Worm (Caenorhabditis elegans): Measurements from ENCODE around the gene T21H3.1.

Gene T21H3.1

ce11 chrV:1155914-1156313 lies 20.6 kb upstream of the T21H3.1 start, which contains the start of gene cmd-1 (continued):
- TF ChIP-seq lin-13 (GFP tag; optimal IDR thresholded peaks at IDR 0.05) (no peak), mdl-1 (tag; optimal IDR thresholded peaks at IDR 0.05) (no peak), skn-1 (tag; optimal IDR thresholded peaks at IDR 0.05) (no peak), nhr-28 (tag; optimal IDR thresholded peaks at IDR 0.05) (no peak), egl-27 (tag; optimal IDR thresholded peaks at IDR 0.05) (no peak), isw-1 (GFP tag; IDR thresholded peaks at IDR 0.05) (no peak), vab-15 (tag; optimal IDR thresholded peaks at IDR 0.05) (no peak), C16A3.4 (tag; optimal IDR thresholded peaks at IDR 0.05) (no peak), unc-130 (tag; optimal IDR thresholded peaks at IDR 0.05) (no peak), sup-37 (GFP tag; optimal IDR thresholded peaks at IDR 0.05) (no peak), dpl-1 (GFP tag; optimal IDR thresholded peaks at IDR 0.05) (no peak), ceh-88 (GFP tag; IDR thresholded peaks at IDR 0.05) (no peak), rnt-1 (tag; optimal IDR thresholded peaks at IDR 0.05) (no peak), sptf-1 (tag; optimal IDR thresholded peaks at IDR 0.05) (no peak), ztf-11 (tag; optimal IDR thresholded peaks at IDR 0.05) (no peak), ceh-90 (tag; optimal IDR thresholded peaks at IDR 0.05) (no peak), ceh-82 (tag; optimal IDR thresholded peaks at IDR 0.05) (no peak), unc-30 (tag; optimal IDR thresholded peaks at IDR 0.05) (no peak), ceh-8 (GFP tag; optimal IDR thresholded peaks at IDR 0.05) (no peak), unc-62 (GFP tag; optimal IDR thresholded peaks at IDR 0.05) (no peak), tbx-2 (tag; optimal IDR thresholded peaks at IDR 0.05) (no peak), nhr-90 (tag; optimal IDR thresholded peaks at IDR 0.05; ENCODE audit: poor library complexity) (no peak), blmp-1 (tag; optimal IDR thresholded peaks at IDR 0.05) (peak; percentile 75), swsn-7 (tag; optimal IDR thresholded peaks at IDR 0.05) (no peak), egl-13 (tag; optimal IDR thresholded peaks at IDR 0.05) (no peak), irx-1 (tag; optimal IDR thresholded peaks at IDR 0.05) (no peak)

- TF ChIP-seq lsy-2 (tag; optimal IDR thresholded peaks at IDR 0.05): no peak
- peak; percentile 65 for TF ChIP-seq dsc-1 (tag; optimal IDR thresholded peaks at IDR 0.05)
Measured at ce11 chrV:1156431-1156830, 20.1 kb upstream of the T21H3.1 start.

- TF ChIP-seq zip-4 (GFP tag; optimal IDR thresholded peaks at IDR 0.05) (no peak), lin-14 (GFP tag; optimal IDR thresholded peaks at IDR 0.05) (peak; percentile 15), zag-1 (tag; optimal IDR thresholded peaks at IDR 0.05) (no peak), unc-86 (tag; optimal IDR thresholded peaks at IDR 0.05) (no peak), lsy-2 (tag; optimal IDR thresholded peaks at IDR 0.05) (no peak), ceh-82 (tag; optimal IDR thresholded peaks at IDR 0.05) (peak in 1 of 3 experiments; percentile 9)
Measured at ce11 chrV:1157443-1157842, 19.1 kb upstream of the T21H3.1 start.

- TF ChIP-seq nhr-11 (tag; optimal IDR thresholded peaks at IDR 0.05) (no peak), ceh-63 (GFP tag; optimal IDR thresholded peaks at IDR 0.05) (no peak), tbx-2 (tag; optimal IDR thresholded peaks at IDR 0.05) (no peak), Y116A8C.19 (tag; optimal IDR thresholded peaks at IDR 0.05; ENCODE audit: borderline replicate concordance) (no peak), lin-14 (GFP tag; optimal IDR thresholded peaks at IDR 0.05) (no peak), tlp-1 (tag; optimal IDR thresholded peaks at IDR 0.05) (no peak), egl-13 (tag; optimal IDR thresholded peaks at IDR 0.05) (no peak), mep-1 (tag; optimal IDR thresholded peaks at IDR 0.05) (no peak), unc-62 (GFP tag; optimal IDR thresholded peaks at IDR 0.05) (no peak), grh-1 (GFP tag; IDR thresholded peaks at IDR 0.05) (no peak), snu-23 (GFP tag; optimal IDR thresholded peaks at IDR 0.05) (no peak), rnt-1 (tag; optimal IDR thresholded peaks at IDR 0.05) (peak; percentile 27), lsy-2 (tag; optimal IDR thresholded peaks at IDR 0.05) (peak in 1 of 2 experiments; percentile 6), zip-4 (GFP tag; optimal IDR thresholded peaks at IDR 0.05) (no peak), nhr-237 (tag; optimal IDR thresholded peaks at IDR 0.05) (no peak), snpc-4 (tag; optimal IDR thresholded peaks at IDR 0.05) (no peak), C04F5.9 (tag; optimal IDR thresholded peaks at IDR 0.05) (no peak), dsc-1 (tag; optimal IDR thresholded peaks at IDR 0.05) (peak; percentile 30), ztf-4 (tag; optimal IDR thresholded peaks at IDR 0.05) (peak; percentile 69), nhr-20 (tag; optimal IDR thresholded peaks at IDR 0.05) (no peak), ama-1 (optimal IDR thresholded peaks at IDR 0.05) (peak; percentile 23), efl-1 (optimal IDR thresholded peaks at IDR 0.05) (no peak), efl-1 (GFP tag; optimal IDR thresholded peaks at IDR 0.05 in 1 of 2) (no peak), nhr-71 (tag; optimal IDR thresholded peaks at IDR 0.05) (peak; percentile 4), C34B4.2 (tag; optimal IDR thresholded peaks at IDR 0.05) (peak; percentile 11), nhr-47 (tag; optimal IDR thresholded peaks at IDR 0.05) (peak; percentile 11)
Measured at ce11 chrV:1158247-1158646, 18.3 kb upstream of the T21H3.1 start.

Measured in whole organism, L1 larva.